Fruit fly (Drosophila melanogaster): ENCODE measurements around the gene Cp38.

The Cp38 gene

dm6 chrX:8455019-8455555, 26.6 kb upstream of the Cp38 start, which contains the start of gene org-1 (continued):
- TF ChIP-seq CG12769 (tag; optimal IDR thresholded peaks at IDR 0.05) (peak; percentile 95), repo (GFP tag; optimal IDR thresholded peaks at IDR 0.05) (peak; percentile 62), CG9817 (tag; optimal IDR thresholded peaks at IDR 0.05) (peak; percentile 96), CG15601 (tag; optimal IDR thresholded peaks at IDR 0.05) (peak; percentile 94), YL-1 (GFP tag; optimal IDR thresholded peaks at IDR 0.05) (peak; percentile 77), sisA (GFP tag; IDR thresholded peaks at IDR 0.05) (peak; percentile 98), Sox100B (GFP tag; optimal IDR thresholded peaks at IDR 0.05) (peak; percentile 88), CG7786 (GFP tag; optimal IDR thresholded peaks at IDR 0.05) (peak; percentile 76), ken (GFP tag; IDR thresholded peaks at IDR 0.05) (peak; percentile 98), Ets65A (GFP tag) (peak; percentile 98), Deaf1 (tag; optimal IDR thresholded peaks at IDR 0.05) (peak; percentile 65), fd64A (GFP tag; optimal IDR thresholded peaks at IDR 0.05) (peak; percentile 92), lmd (GFP tag; IDR thresholded peaks at IDR 0.05) (peak; percentile 98), CG10267 (tag; optimal IDR thresholded peaks at IDR 0.05) (peak; percentile 90), dmrt99B (tag; optimal IDR thresholded peaks at IDR 0.05) (peak; percentile 95), CG2875 (GFP tag; optimal IDR thresholded peaks at IDR 0.05) (peak; percentile 92), slou (GFP tag; optimal IDR thresholded peaks at IDR 0.05) (peak; percentile 79), E2f2 (GFP tag; IDR thresholded peaks at IDR 0.05) (peak; percentile 80), pfk (GFP tag; optimal IDR thresholded peaks at IDR 0.05) (peak; percentile 22), Hey (tag; optimal IDR thresholded peaks at IDR 0.05) (peak; percentile 75), TFAM (GFP tag; optimal IDR thresholded peaks at IDR 0.05) (peak; percentile 61), D (optimal IDR thresholded peaks at IDR 0.05) (no peak), D (GFP tag; optimal IDR thresholded peaks at IDR 0.05) (peak; percentile 96), Hr78 (GFP tag; optimal IDR thresholded peaks at IDR 0.05) (peak in 1 of 2 experiments; percentile 77), BEAF-32 (GFP tag; optimal IDR thresholded peaks at IDR 0.05) (no peak), CG34376 (GFP tag; optimal IDR thresholded peaks at IDR 0.05) (peak; percentile 58), tx (GFP tag; optimal IDR thresholded peaks at IDR 0.05) (peak; percentile 72), Hr3 (GFP tag; optimal IDR thresholded peaks at IDR 0.05) (peak; percentile 94), Hmr (GFP tag; optimal IDR thresholded peaks at IDR 0.05) (peak; percentile 84), en (GFP tag; optimal IDR thresholded peaks at IDR 0.05) (peak; percentile 62), otp (GFP tag; IDR thresholded peaks at IDR 0.05) (peak; percentile 98), maf-S (GFP tag; optimal IDR thresholded peaks at IDR 0.05) (peak; percentile 72), HHEX (GFP tag; optimal IDR thresholded peaks at IDR 0.05) (peak; percentile 89), CG8281 (tag; optimal IDR thresholded peaks at IDR 0.05) (peak; percentile 82), MBD-R2 (GFP tag; IDR thresholded peaks at IDR 0.05) (peak; percentile 89), vvl (GFP tag; IDR thresholded peaks at IDR 0.05) (peak; percentile 99), CG6175 (GFP tag; IDR thresholded peaks at IDR 0.05) (peak; percentile 93), CG3281 (GFP tag; optimal IDR thresholded peaks at IDR 0.05) (peak; percentile 88), CG7745 (tag; optimal IDR thresholded peaks at IDR 0.05) (peak; percentile 83), kni (GFP tag; optimal IDR thresholded peaks at IDR 0.05) (peak; percentile 82), CG18764 (GFP tag; optimal IDR thresholded peaks at IDR 0.05) (peak; percentile 87), ara (GFP tag; IDR thresholded peaks at IDR 0.05) (peak; percentile 99), CG33213 (GFP tag; optimal IDR thresholded peaks at IDR 0.05) (peak; percentile 64), CG4707 (GFP tag; optimal IDR thresholded peaks at IDR 0.05) (peak; percentile 83), CG11085 (GFP tag; IDR thresholded peaks at IDR 0.05) (peak; percentile 93), pum (GFP tag; optimal IDR thresholded peaks at IDR 0.05) (peak; percentile 89), CG8478 (optimal IDR thresholded peaks at IDR 0.05) (no peak), CG3847 (GFP tag; IDR thresholded peaks at IDR 0.05) (peak; percentile 97), Stat92E (GFP tag; optimal IDR thresholded peaks at IDR 0.05) (peak in 1 of 3 experiments; percentile 89), knrl (GFP tag; IDR thresholded peaks at IDR 0.05; ENCODE audit: partially characterized antibody) (no peak)
